Worm (Caenorhabditis elegans) whole organism, L2 larva: ENCODE measurements around the gene M6.4.

Experiments used
- R02D3.7 ChIP-seq: fragments of 150-350 bp; optimal IDR thresholded peaks from 2 replicates; lab custom pipeline; 2014; ENCODE audit warnings: missing biosample characterization, missing genetic modification characterization
- alr-1 ChIP-seq: fragments of 150-350 bp; optimal IDR thresholded peaks from 2 replicates; lab custom pipeline; 2014; ENCODE audit warnings: missing biosample characterization, missing genetic modification characterization
- aly-2 ChIP-seq: fragments of 150-350 bp; optimal IDR thresholded peaks from 2 replicates; lab custom pipeline; 2014; ENCODE audit warnings: missing biosample characterization, missing genetic modification characterization
- egl-27 ChIP-seq: sonication (generic microtip); optimal IDR thresholded peaks from 3 replicates; lab custom pipeline; 2017; ENCODE audit warnings: missing biosample characterization, missing genetic modification reagents, missing genetic modification characterization
- lsy-2 ChIP-seq, 2 experiments: fragments of 150-350 bp in 1 of 2; sonication (generic microtip) in 1 of 2; optimal IDR thresholded peaks; 2 replicates each; lab custom pipeline; 2014 to 2017; ENCODE audit warnings: missing biosample characterization in 2 of 2, missing genetic modification characterization in 2 of 2
- nhr-6 ChIP-seq: fragments of 150-350 bp; optimal IDR thresholded peaks from 2 replicates; lab custom pipeline; 2014; ENCODE audit warnings: missing biosample characterization, missing genetic modification characterization
- nhr-77 ChIP-seq: fragments of 150-350 bp; optimal IDR thresholded peaks from 2 replicates; lab custom pipeline; 2014; ENCODE audit warnings: missing biosample characterization, missing genetic modification characterization
- skn-1 ChIP-seq: sonication (generic microtip); optimal IDR thresholded peaks from 2 replicates; lab custom pipeline; 2017; ENCODE audit warnings: missing biosample characterization, missing genetic modification characterization
- snpc-4 ChIP-seq: fragments of 150-350 bp; optimal IDR thresholded peaks from 2 replicates; lab custom pipeline; 2014; ENCODE audit warnings: missing biosample characterization, missing genetic modification characterization

- TF ChIP-seq snpc-4 (tag; lab: Kevin White, UChicago) = no peak
- no peak for TF ChIP-seq skn-1
- no peak for TF ChIP-seq alr-1 (tag; lab: Kevin White, UChicago)
- TF ChIP-seq lsy-2 (tag; optimal IDR thresholded peaks at IDR 0.05; lab: Kevin White, UChicago) = no peak
- no peak for TF ChIP-seq nhr-77
- no peak for TF ChIP-seq egl-27 (tag; lab: Kevin White, UChicago)
- no peak for TF ChIP-seq nhr-6 (tag; lab: Kevin White, UChicago)
- TF ChIP-seq R02D3.7 = no peak
- no peak for TF ChIP-seq aly-2
Observed at ce11 chrX:654804-655203, 25.8 kb downstream of the M6.4 start, which contains the start of gene ifc-2.
